Fruit fly (Drosophila melanogaster): Measurements from ENCODE around the gene bard.
A peak's percentile ranks its signal among the peaks of the same experiment; 100 is the strongest.

dm6 chr3R:18090014-18090853 lies 9.4 kb downstream of the bard start, which contains the start of gene sr:
- TF ChIP-seq CG2678 (tag; optimal IDR thresholded peaks at IDR 0.05) = peak; percentile 56
- TF ChIP-seq Trl (optimal IDR thresholded peaks at IDR 0.05) = no peak
- TF ChIP-seq Trl (GFP tag; optimal IDR thresholded peaks at IDR 0.05) = no peak
- 0 out of 3 replicates have a peak, but pooled peaks have one; percentile 16 for TF ChIP-seq tgo (GFP tag; IDR thresholded peaks at IDR 0.05)
- no peak for TF ChIP-seq Dip3 (GFP tag; optimal IDR thresholded peaks at IDR 0.05)
- TF ChIP-seq bcd (GFP tag; optimal IDR thresholded peaks at IDR 0.05) = peak; percentile 32
- no peak for TF ChIP-seq sima (GFP tag; optimal IDR thresholded peaks at IDR 0.05)
- no peak for TF ChIP-seq CG8924 (tag; optimal IDR thresholded peaks at IDR 0.05)
- TF ChIP-seq CG43689 (GFP tag; IDR thresholded peaks at IDR 0.05) = no peak
- no peak for TF ChIP-seq CG10147 (GFP tag; optimal IDR thresholded peaks at IDR 0.05)
- no peak for TF ChIP-seq CG11560 (tag; IDR thresholded peaks at IDR 0.05)
- no peak for TF ChIP-seq fu2 (GFP tag; optimal IDR thresholded peaks at IDR 0.05)
- no peak for TF ChIP-seq onecut (GFP tag; IDR thresholded peaks at IDR 0.05)
- TF ChIP-seq Fer3 (tag; optimal IDR thresholded peaks at IDR 0.05) = no peak

Data from whole organism, embryonic.